Fruit fly (Drosophila melanogaster): ENCODE results near the gene CG3108.

The CG3108 gene

dm6 chrX:5744992-5745732 lies 36.3 kb downstream of the CG3108 start (continued):
- TF ChIP-seq CG5180 (GFP tag; optimal IDR thresholded peaks at IDR 0.05) = no peak
- TF ChIP-seq Pdp1 (GFP tag; optimal IDR thresholded peaks at IDR 0.05) = peak in 1 of 2 experiments; percentile 93
- peak; percentile 57 for TF ChIP-seq lilli (GFP tag; optimal IDR thresholded peaks at IDR 0.05)
- peak; percentile 58 for TF ChIP-seq Rfx (GFP tag; IDR thresholded peaks at IDR 0.05)
- TF ChIP-seq CG14710 (tag; optimal IDR thresholded peaks at IDR 0.05) = peak; percentile 2
- no peak for TF ChIP-seq TFAM (GFP tag; optimal IDR thresholded peaks at IDR 0.05)
- TF ChIP-seq Ptx1 (GFP tag; IDR thresholded peaks at IDR 0.05) = 0 out of 2 replicates have a peak, but pooled peaks have one; percentile 35
- peak; percentile 41 for TF ChIP-seq CG18599 (GFP tag; optimal IDR thresholded peaks at IDR 0.05)
- TF ChIP-seq CG17829 (tag; optimal IDR thresholded peaks at IDR 0.05) = peak; percentile 11
- TF ChIP-seq crol (GFP tag; IDR thresholded peaks at IDR 0.05) = peak; percentile 85
- TF ChIP-seq grau (tag; optimal IDR thresholded peaks at IDR 0.05) = peak; percentile 9
- no peak for TF ChIP-seq psq (GFP tag; optimal IDR thresholded peaks at IDR 0.05)
- no peak for TF ChIP-seq D (optimal IDR thresholded peaks at IDR 0.05)
- TF ChIP-seq D (GFP tag; optimal IDR thresholded peaks at IDR 0.05) = peak; percentile 15
- TF ChIP-seq cato (GFP tag; optimal IDR thresholded peaks at IDR 0.05; ENCODE audit: borderline replicate concordance) = no peak
- peak; percentile 53 for TF ChIP-seq maf-S (GFP tag; optimal IDR thresholded peaks at IDR 0.05)
- no peak for TF ChIP-seq prd (optimal IDR thresholded peaks at IDR 0.05)
- TF ChIP-seq prd (GFP tag; IDR thresholded peaks at IDR 0.05) = peak; percentile 32; the same call in 1 of the 3 replicates
- peak; percentile 35 for TF ChIP-seq Dref (GFP tag; IDR thresholded peaks at IDR 0.05)
- TF ChIP-seq tx (GFP tag; optimal IDR thresholded peaks at IDR 0.05) = no peak
- TF ChIP-seq Rx (GFP tag; IDR thresholded peaks at IDR 0.05) = peak; percentile 12; the same call in 1 of the 2 replicates
- peak; percentile 65 for TF ChIP-seq vnd (GFP tag; IDR thresholded peaks at IDR 0.05; ENCODE audit: partially characterized antibody)
- peak; percentile 23 for TF ChIP-seq Oli (tag; optimal IDR thresholded peaks at IDR 0.05)
- peak; percentile 81 for TF ChIP-seq row (GFP tag; IDR thresholded peaks at IDR 0.05)
- no peak for TF ChIP-seq CG13624 (GFP tag; optimal IDR thresholded peaks at IDR 0.05)
- peak; percentile 47 for TF ChIP-seq hbn (GFP tag; IDR thresholded peaks at IDR 0.05; ENCODE audit: partially characterized antibody)
- no peak for TF ChIP-seq kay (GFP tag; optimal IDR thresholded peaks at IDR 0.05)
- TF ChIP-seq Blimp-1 (GFP tag; optimal IDR thresholded peaks at IDR 0.05) = peak; percentile 20
- TF ChIP-seq sd (tag; optimal IDR thresholded peaks at IDR 0.05) = no peak
- TF ChIP-seq CG11456 (GFP tag; IDR thresholded peaks at IDR 0.05) = 0 out of 3 replicates have a peak, but pooled peaks have one; percentile 35
- peak; percentile 17 for TF ChIP-seq CG11504 (tag; optimal IDR thresholded peaks at IDR 0.05)
- TF ChIP-seq Drgx (GFP tag; IDR thresholded peaks at IDR 0.05) = peak; percentile 9; the same call in 1 of the 2 replicates
- no peak for TF ChIP-seq sug (tag; optimal IDR thresholded peaks at IDR 0.05)
- no peak for TF ChIP-seq nau (GFP tag; optimal IDR thresholded peaks at IDR 0.05)
- TF ChIP-seq CG32532 (GFP tag; IDR thresholded peaks at IDR 0.05) = peak; percentile 38
- TF ChIP-seq H2.0 (GFP tag; IDR thresholded peaks at IDR 0.05) = peak; percentile 29; the same call in 1 of the 2 replicates
- TF ChIP-seq Hr51 (GFP tag; optimal IDR thresholded peaks at IDR 0.05) = peak in 1 of 2 experiments; percentile 1
- peak; percentile 71 for TF ChIP-seq chm (GFP tag; IDR thresholded peaks at IDR 0.05)
- peak; percentile 11 for TF ChIP-seq CG15514 (GFP tag; optimal IDR thresholded peaks at IDR 0.05)
- TF ChIP-seq pum (GFP tag; optimal IDR thresholded peaks at IDR 0.05) = peak; percentile 10
- peak; percentile 84 for TF ChIP-seq sens (GFP tag)
- peak; percentile 34 for TF ChIP-seq CG12769 (tag; optimal IDR thresholded peaks at IDR 0.05)
- TF ChIP-seq Ets97D (GFP tag; optimal IDR thresholded peaks at IDR 0.05) = no peak
- TF ChIP-seq CG34224 (GFP tag; IDR thresholded peaks at IDR 0.05; ENCODE audit: partially characterized antibody) = peak; percentile 68
- no peak for TF ChIP-seq sc (optimal IDR thresholded peaks at IDR 0.05)
- no peak for TF ChIP-seq sc (GFP tag; optimal IDR thresholded peaks at IDR 0.05)
- TF ChIP-seq Opbp (GFP tag; IDR thresholded peaks at IDR 0.05; ENCODE audit: partially characterized antibody) = peak; percentile 37; the same call in 1 of the 3 replicates
- peak; percentile 40; the same call in 2 of the 3 replicates for TF ChIP-seq HLH4C (GFP tag; IDR thresholded peaks at IDR 0.05; ENCODE audit: partially characterized antibody)
- no peak for TF ChIP-seq CG7372 (GFP tag; IDR thresholded peaks at IDR 0.05)

Measured in whole organism, embryonic.